Fruit fly (Drosophila melanogaster) whole organism, prepupa: Measurements from ENCODE around the gene Hmt-1.

Experiments
- Blimp-1 ChIP-seq: fragments of 200-800 bp; sonication (Bioruptor generic); optimal IDR thresholded peaks from 3 replicates; lab custom pipeline; 2017; ENCODE audit warnings: missing biosample characterization, missing genetic modification characterization, mild to moderate bottlenecking, moderate library complexity, missing genetic modification reagents
- CG10631 ChIP-seq: fragments of 200-800 bp; sonication (Bioruptor generic); optimal IDR thresholded peaks from 2 replicates; lab custom pipeline; 2016; ENCODE audit warnings: missing biosample characterization, missing genetic modification characterization
- CG10669 ChIP-seq: fragments of 200-800 bp; sonication (Bioruptor generic); optimal IDR thresholded peaks from 3 replicates; lab custom pipeline; 2018; ENCODE audit warnings: missing biosample characterization, mild to moderate bottlenecking, missing genetic modification characterization, moderate library complexity
- CG11762 ChIP-seq: fragments of 200-800 bp; sonication (Bioruptor generic); optimal IDR thresholded peaks from 3 replicates; lab custom pipeline; 2016; ENCODE audit warnings: missing biosample characterization, missing genetic modification characterization; ENCODE audit not compliant: insufficient read depth
- CG15336 ChIP-seq: fragments of 200-800 bp; sonication (Bioruptor generic); IDR thresholded peaks from 2 replicates; pipeline ENCODE4 v1.3.6; 2022; ENCODE audit warnings: missing biosample characterization, missing genetic modification characterization
- CG1621 ChIP-seq: fragments of 200-800 bp; sonication (Bioruptor generic); optimal IDR thresholded peaks from 3 replicates; lab custom pipeline; 2018; ENCODE audit warnings: missing biosample characterization, mild to moderate bottlenecking, missing genetic modification characterization
- CG16779 ChIP-seq: fragments of 200-800 bp; sonication (Bioruptor generic); optimal IDR thresholded peaks from 3 replicates; lab custom pipeline; 2017; ENCODE audit warnings: missing biosample characterization, mild to moderate bottlenecking, missing genetic modification characterization
- CG3032 ChIP-seq: fragments of 200-800 bp; optimal IDR thresholded peaks from 2 replicates; lab custom pipeline; 2019; ENCODE audit warnings: missing biosample characterization, mild to moderate bottlenecking, missing genetic modification characterization, moderate library complexity
- CG31627 ChIP-seq: fragments of 200-800 bp; sonication (Bioruptor generic); optimal IDR thresholded peaks from 3 replicates; lab custom pipeline; 2016; ENCODE audit warnings: missing biosample characterization, missing genetic modification characterization
- CG32006 ChIP-seq: fragments of 200-800 bp; sonication (Bioruptor generic); optimal IDR thresholded peaks from 3 replicates; lab custom pipeline; 2017; ENCODE audit warnings: missing biosample characterization, mild to moderate bottlenecking, missing genetic modification characterization
- CG4318 ChIP-seq: fragments of 200-800 bp; sonication (Bioruptor generic); optimal IDR thresholded peaks from 3 replicates; lab custom pipeline; 2017; ENCODE audit warnings: missing biosample characterization, mild to moderate bottlenecking, missing genetic modification characterization
- CG6163 ChIP-seq: fragments of 200-800 bp; sonication (Bioruptor generic); IDR thresholded peaks from 3 replicates; pipeline ENCODE4 v1.3.6; 2022; ENCODE audit warnings: missing biosample characterization, missing genetic modification characterization
- CG6792 ChIP-seq: fragments of 200-800 bp; sonication (Bioruptor generic); optimal IDR thresholded peaks from 3 replicates; lab custom pipeline; 2016; ENCODE audit warnings: missing biosample characterization, missing genetic modification characterization
- CG6808 ChIP-seq: fragments of 200-800 bp; sonication (Bioruptor generic); optimal IDR thresholded peaks from 3 replicates; lab custom pipeline; 2017; ENCODE audit warnings: missing biosample characterization, missing genetic modification characterization, mild to moderate bottlenecking, moderate library complexity, missing genetic modification reagents
- CG7368 ChIP-seq: fragments of 200-800 bp; sonication (Bioruptor generic); optimal IDR thresholded peaks from 3 replicates; lab custom pipeline; 2016; ENCODE audit warnings: missing biosample characterization, missing genetic modification characterization
- CG8119 ChIP-seq: fragments of 200-800 bp; sonication (Bioruptor generic); IDR thresholded peaks from 3 replicates; pipeline ENCODE4 v1.3.6; 2022; ENCODE audit warnings: missing biosample characterization, missing genetic modification characterization
- CG8319 ChIP-seq: fragments of 200-800 bp; sonication (Bioruptor generic); optimal IDR thresholded peaks from 3 replicates; lab custom pipeline; 2016; ENCODE audit warnings: missing biosample characterization, missing genetic modification characterization
- CG8632 ChIP-seq: fragments of 200-800 bp; sonication (Bioruptor generic); optimal IDR thresholded peaks from 3 replicates; lab custom pipeline; 2016; ENCODE audit warnings: missing biosample characterization, missing genetic modification characterization
- Eip78C ChIP-seq: fragments of 200-800 bp; sonication (Bioruptor generic); peaks from one replicate; lab custom pipeline; 2016; ENCODE audit warnings: missing biosample characterization, missing genetic modification characterization
- Eip93F ChIP-seq: fragments of 200-800 bp; sonication (Bioruptor generic); optimal IDR thresholded peaks from 2 replicates; lab custom pipeline; 2016; ENCODE audit warnings: missing biosample characterization, mild to moderate bottlenecking, missing genetic modification characterization
- Ets21C ChIP-seq: fragments of 200-800 bp; sonication (Bioruptor generic); optimal IDR thresholded peaks from 3 replicates; lab custom pipeline; 2016; ENCODE audit warnings: missing biosample characterization, missing genetic modification characterization
- Ets96B ChIP-seq: fragments of 200-800 bp; optimal IDR thresholded peaks from 2 replicates; lab custom pipeline; 2019; ENCODE audit warnings: missing biosample characterization, mild to moderate bottlenecking, missing genetic modification characterization, moderate library complexity
- Hr39 ChIP-seq: fragments of 200-800 bp; sonication (Bioruptor generic); optimal IDR thresholded peaks from 2 replicates; lab custom pipeline; 2016; ENCODE audit warnings: missing biosample characterization, missing genetic modification characterization
- Lpt ChIP-seq: fragments of 200-800 bp; sonication (Bioruptor generic); optimal IDR thresholded peaks from 3 replicates; lab custom pipeline; 2016; ENCODE audit warnings: missing biosample characterization, missing genetic modification characterization
- Met ChIP-seq: fragments of 200-800 bp; sonication (Bioruptor generic); optimal IDR thresholded peaks from 3 replicates; lab custom pipeline; 2016; ENCODE audit warnings: missing biosample characterization, missing genetic modification characterization
- OdsH ChIP-seq: fragments of 200-800 bp; sonication (Bioruptor generic); optimal IDR thresholded peaks from 3 replicates; lab custom pipeline; 2016; ENCODE audit warnings: missing biosample characterization, missing genetic modification characterization
- Sox102F ChIP-seq: fragments of 200-800 bp; sonication (Bioruptor generic); optimal IDR thresholded peaks from 2 replicates; lab custom pipeline; 2016; ENCODE audit warnings: missing biosample characterization, mild to moderate bottlenecking, missing genetic modification characterization
- Sox14 ChIP-seq: fragments of 200-800 bp; sonication (Bioruptor generic); optimal IDR thresholded peaks from 3 replicates; lab custom pipeline; 2016; ENCODE audit warnings: missing biosample characterization, missing genetic modification characterization
- Sox15 ChIP-seq: fragments of 200-800 bp; sonication (Bioruptor generic); optimal IDR thresholded peaks from 3 replicates; lab custom pipeline; 2016; ENCODE audit warnings: missing biosample characterization, missing genetic modification characterization
- achi ChIP-seq: fragments of 200-800 bp; sonication (Bioruptor generic); optimal IDR thresholded peaks from 3 replicates; lab custom pipeline; 2016; ENCODE audit warnings: missing biosample characterization, missing genetic modification characterization
- acj6 ChIP-seq: fragments of 200-800 bp; sonication (Bioruptor generic); optimal IDR thresholded peaks from 3 replicates; lab custom pipeline; 2016; ENCODE audit warnings: missing biosample characterization, missing genetic modification characterization
- cyc ChIP-seq: fragments of 200-800 bp; sonication (Bioruptor generic); optimal IDR thresholded peaks from 3 replicates; lab custom pipeline; 2016; ENCODE audit warnings: missing biosample characterization, missing genetic modification characterization
- dsx ChIP-seq: fragments of 200-800 bp; optimal IDR thresholded peaks from 3 replicates; lab custom pipeline; 2019; ENCODE audit warnings: missing biosample characterization, mild to moderate bottlenecking, missing genetic modification characterization, moderate library complexity; ENCODE audit not compliant: poor library complexity, severe bottlenecking
- eg ChIP-seq: fragments of 200-800 bp; sonication (Bioruptor generic); IDR thresholded peaks from 3 replicates; pipeline ENCODE4 v1.3.6; 2022; ENCODE audit warnings: missing biosample characterization, missing genetic modification characterization
- fd59A ChIP-seq: fragments of 200-800 bp; sonication (Bioruptor generic); optimal IDR thresholded peaks from 2 replicates; lab custom pipeline; 2017; ENCODE audit warnings: missing biosample characterization, mild to moderate bottlenecking, missing genetic modification characterization, missing genetic modification reagents
- fd85E ChIP-seq: fragments of 200-800 bp; sonication (Bioruptor generic); optimal IDR thresholded peaks from 3 replicates; lab custom pipeline; 2016; ENCODE audit warnings: missing biosample characterization, missing genetic modification characterization
- fkh ChIP-seq: fragments of 200-800 bp; sonication (Bioruptor generic); optimal IDR thresholded peaks from 3 replicates; lab custom pipeline; 2017; ENCODE audit warnings: missing biosample characterization, mild to moderate bottlenecking, missing genetic modification characterization, moderate library complexity
- lz ChIP-seq: fragments of 200-800 bp; sonication (Bioruptor generic); optimal IDR thresholded peaks from 3 replicates; lab custom pipeline; 2016; ENCODE audit warnings: missing biosample characterization, missing genetic modification characterization
- net ChIP-seq: fragments of 200-800 bp; sonication (Bioruptor generic); optimal IDR thresholded peaks from 3 replicates; lab custom pipeline; 2016; ENCODE audit warnings: missing biosample characterization, missing genetic modification characterization
- salr ChIP-seq, 2 experiments: fragments of 200-800 bp; sonication (Bioruptor generic); optimal IDR thresholded peaks; 3 replicates each; lab custom pipeline; 2016 to 2018; ENCODE audit warnings: missing biosample characterization in 2 of 2, missing genetic modification characterization in 2 of 2, mild to moderate bottlenecking in 1 of 2
- spab ChIP-seq: fragments of 200-800 bp; sonication (Bioruptor generic); optimal IDR thresholded peaks from 2 replicates; lab custom pipeline; 2017; ENCODE audit warnings: missing biosample characterization, mild to moderate bottlenecking, missing genetic modification characterization, missing genetic modification reagents
- ss ChIP-seq, 2 experiments: fragments of 200-800 bp; sonication (Bioruptor generic); optimal IDR thresholded peaks; 2 replicates in 1 of 2; 3 replicates in 1 of 2; lab custom pipeline; 2017 to 2018; ENCODE audit warnings: mild to moderate bottlenecking in 2 of 2, missing biosample characterization in 2 of 2, missing genetic modification characterization in 2 of 2, moderate library complexity in 1 of 2
- svp ChIP-seq: fragments of 200-800 bp; sonication (Bioruptor generic); peaks from one replicate; lab custom pipeline; 2016; ENCODE audit warnings: missing biosample characterization, missing genetic modification characterization
- topi ChIP-seq: fragments of 200-800 bp; sonication (Bioruptor generic); optimal IDR thresholded peaks from 3 replicates; lab custom pipeline; 2016; ENCODE audit warnings: missing biosample characterization, missing genetic modification characterization
- vri ChIP-seq: fragments of 200-800 bp; sonication (Bioruptor generic); optimal IDR thresholded peaks from 3 replicates; lab custom pipeline; 2016; ENCODE audit warnings: missing biosample characterization, mild to moderate bottlenecking, missing genetic modification characterization

The Hmt-1 gene

dm6 chr3R:15827559-15827958 is 29.7 kb downstream of the Hmt-1 start (continued):
- TF ChIP-seq CG15336 (GFP tag; lab: Robert Waterston, UW) (peak; percentile 52), CG10631 (GFP tag; lab: Kevin White, UChicago) (peak; percentile 62), Blimp-1 (GFP tag; lab: Kevin White, UChicago) (peak; percentile 24), CG8119 (GFP tag; lab: Robert Waterston, UW) (peak; percentile 60), fd85E (GFP tag; lab: Kevin White, UChicago) (no peak), CG3032 (tag; lab: Kevin White, UChicago) (peak; percentile 90), Sox102F (peak; percentile 77), dsx (peak; percentile 81)

- no peak for TF ChIP-seq svp (GFP tag; lab: Kevin White, UChicago)
- TF ChIP-seq Sox14 (GFP tag; lab: Kevin White, UChicago): no peak
- TF ChIP-seq Hr39 (GFP tag; lab: Kevin White, UChicago): no peak
- TF ChIP-seq Ets21C: no peak
- no peak for TF ChIP-seq fd85E (GFP tag; lab: Kevin White, UChicago)
- peak; percentile 32 for TF ChIP-seq Eip78C
- TF ChIP-seq vri (GFP tag; lab: Kevin White, UChicago): no peak
- peak; percentile 37 for TF ChIP-seq CG6808 (GFP tag; lab: Kevin White, UChicago)
- no peak for TF ChIP-seq net (GFP tag; lab: Kevin White, UChicago)
- no peak for TF ChIP-seq CG10669 (GFP tag; lab: Kevin White, UChicago)
- TF ChIP-seq ss (GFP tag; optimal IDR thresholded peaks at IDR 0.05; lab: Kevin White, UChicago): peak in 1 of 2 experiments; percentile 18
- TF ChIP-seq topi: no peak
- TF ChIP-seq Met (GFP tag; lab: Kevin White, UChicago): no peak
- no peak for TF ChIP-seq lz (GFP tag; lab: Kevin White, UChicago)
These were observed 31.7 kb downstream of the Hmt-1 start, which contains the start of gene CG4576 for dm6 chr3R:15825521-15825920. Gene CG4576, plus strand, starts transcription at chr3R:15825747.

dm6 chr3R:15816276-15816675 is 41.0 kb downstream of the Hmt-1 start:
- TF ChIP-seq achi (GFP tag; lab: Kevin White, UChicago) (peak; percentile 43), vri (GFP tag; lab: Kevin White, UChicago) (no peak), acj6 (peak; percentile 30), Sox14 (GFP tag; lab: Kevin White, UChicago) (no peak), CG16779 (tag; lab: Kevin White, UChicago) (no peak), CG8632 (GFP tag; lab: Kevin White, UChicago) (no peak), lz (GFP tag; lab: Kevin White, UChicago) (peak; percentile 27), eg (GFP tag; lab: Robert Waterston, UW) (peak; percentile 54; the same call in 1 of the 3 replicates), CG8319 (GFP tag; lab: Kevin White, UChicago) (no peak), Lpt (GFP tag; lab: Kevin White, UChicago) (no peak), Eip78C (peak; percentile 55), Blimp-1 (GFP tag; lab: Kevin White, UChicago) (no peak), fd59A (GFP tag; lab: Kevin White, UChicago) (no peak), CG15336 (GFP tag; lab: Robert Waterston, UW) (peak; percentile 44), CG6808 (GFP tag; lab: Kevin White, UChicago) (no peak), fd85E (GFP tag; lab: Kevin White, UChicago) (no peak), fkh (GFP tag; lab: Kevin White, UChicago) (no peak), Sox15 (GFP tag; lab: Kevin White, UChicago) (no peak), spab (no peak), CG4318 (no peak), salr (GFP tag; optimal IDR thresholded peaks at IDR 0.05; lab: Kevin White, UChicago) (no peak), CG31627 (GFP tag; lab: Kevin White, UChicago) (peak; percentile 46), CG8119 (GFP tag; lab: Robert Waterston, UW) (peak; percentile 36; the same call in 1 of the 3 replicates), CG6792 (GFP tag; lab: Kevin White, UChicago) (peak; percentile 29), Met (GFP tag; lab: Kevin White, UChicago) (peak; percentile 31), ss (GFP tag; optimal IDR thresholded peaks at IDR 0.05; lab: Kevin White, UChicago) (no peak), Sox102F (peak; percentile 18), CG6163 (GFP tag; lab: Robert Waterston, UW) (peak; percentile 73), Eip93F (no peak), CG11762 (GFP tag; lab: Kevin White, UChicago) (no peak), CG10669 (GFP tag; lab: Kevin White, UChicago) (no peak), CG32006 (GFP tag; lab: Kevin White, UChicago) (no peak), net (GFP tag; lab: Kevin White, UChicago) (peak; percentile 26), Ets21C (peak; percentile 4), CG1621 (tag; lab: Kevin White, UChicago) (no peak), CG7368 (peak; percentile 33), Ets96B (tag; lab: Kevin White, UChicago) (no peak), OdsH (GFP tag; lab: Kevin White, UChicago) (peak; percentile 47), cyc (GFP tag; lab: Kevin White, UChicago) (peak; percentile 32), CG10631 (GFP tag; lab: Kevin White, UChicago) (peak; percentile 47)
